Worm (Caenorhabditis elegans) whole organism, L3 larva: Measurements from ENCODE around the gene F01D5.7.

Experiments
- R02D3.7 ChIP-seq: fragments of 150-350 bp; optimal IDR thresholded peaks from 2 replicates; lab custom pipeline; 2014; ENCODE audit warnings: missing biosample characterization, missing genetic modification characterization
- ZK546.5 ChIP-seq: sonication (generic microtip); optimal IDR thresholded peaks from 2 replicates; lab custom pipeline; 2017; ENCODE audit warnings: missing biosample characterization, missing genetic modification characterization
- aly-2 ChIP-seq: fragments of 150-350 bp; optimal IDR thresholded peaks from 2 replicates; lab custom pipeline; 2014; ENCODE audit warnings: missing biosample characterization, missing genetic modification characterization
- ama-1 ChIP-seq: fragments of 150-350 bp; optimal IDR thresholded peaks from 2 replicates; lab custom pipeline; 2018
- ceh-16 ChIP-seq: sonication (generic microtip); optimal IDR thresholded peaks from 2 replicates; lab custom pipeline; 2017; ENCODE audit warnings: missing biosample characterization, missing genetic modification characterization
- ceh-28 ChIP-seq: fragments of 150-350 bp; optimal IDR thresholded peaks from 2 replicates; lab custom pipeline; 2014; ENCODE audit warnings: missing biosample characterization, missing genetic modification reagents, missing genetic modification characterization
- ceh-82 ChIP-seq: fragments of 150-350 bp; optimal IDR thresholded peaks from 2 replicates; lab custom pipeline; 2014; ENCODE audit warnings: missing biosample characterization, missing genetic modification characterization
- ceh-9 ChIP-seq: sonication (generic microtip); optimal IDR thresholded peaks from 2 replicates; lab custom pipeline; 2018; ENCODE audit warnings: missing biosample characterization, missing genetic modification characterization
- egl-27 ChIP-seq: sonication (generic microtip); optimal IDR thresholded peaks from 4 replicates; lab custom pipeline; 2017; ENCODE audit warnings: missing biosample characterization, missing genetic modification reagents, missing genetic modification characterization
- egl-5 ChIP-seq: fragments of 150-350 bp; optimal IDR thresholded peaks from 2 replicates; lab custom pipeline; 2017; ENCODE audit warnings: missing biosample characterization, missing genetic modification reagents, missing genetic modification characterization, inconsistent platforms
- elt-1 ChIP-seq: fragments of 150-350 bp; optimal IDR thresholded peaks from 2 replicates; lab custom pipeline; 2014; ENCODE audit warnings: missing biosample characterization, missing genetic modification characterization
- elt-2 ChIP-seq: sonication (generic microtip); optimal IDR thresholded peaks from 2 replicates; lab custom pipeline; 2016; ENCODE audit warnings: missing genetic modification reagents, mild to moderate bottlenecking, missing genetic modification characterization, missing compliant biosample characterization
- elt-3 ChIP-seq, 3 experiments: fragments of 150-350 bp in 1 of 3; sonication (generic microtip) in 2 of 3; optimal IDR thresholded peaks; 2 replicates in 2 of 3; 4 replicates in 1 of 3; lab custom pipeline; 2014 to 2017; ENCODE audit warnings: missing biosample characterization in 3 of 3, missing genetic modification characterization in 3 of 3
- fkh-10 ChIP-seq: sonication (generic microtip); optimal IDR thresholded peaks from 2 replicates; lab custom pipeline; 2017; ENCODE audit warnings: missing biosample characterization, missing genetic modification reagents, missing genetic modification characterization
- fkh-2 ChIP-seq: fragments of 150-350 bp; optimal IDR thresholded peaks from 2 replicates; lab custom pipeline; 2014; ENCODE audit warnings: missing biosample characterization, missing genetic modification reagents, missing genetic modification characterization
- fos-1 ChIP-seq: fragments of 150-350 bp; optimal IDR thresholded peaks from 2 replicates; lab custom pipeline; 2014; ENCODE audit warnings: missing biosample characterization, missing genetic modification characterization
- hmg-11 ChIP-seq: sonication (generic microtip); optimal IDR thresholded peaks from 2 replicates; lab custom pipeline; 2016; ENCODE audit warnings: missing genetic modification characterization, missing compliant biosample characterization
- lin-15B ChIP-seq: fragments of 150-350 bp; optimal IDR thresholded peaks from 2 replicates; lab custom pipeline; 2014; ENCODE audit warnings: missing biosample characterization, missing genetic modification characterization
- lin-39 ChIP-seq: fragments of 150-350 bp; optimal IDR thresholded peaks from 2 replicates; lab custom pipeline; 2018; ENCODE audit warnings: missing biosample characterization, missing genetic modification reagents, missing genetic modification characterization
- lsy-12 ChIP-seq: sonication (generic microtip); optimal IDR thresholded peaks from 2 replicates; lab custom pipeline; 2016; ENCODE audit warnings: mild to moderate bottlenecking, missing genetic modification characterization, missing compliant biosample characterization
- mdl-1 ChIP-seq: fragments of 150-350 bp; optimal IDR thresholded peaks from 2 replicates; lab custom pipeline; 2014; ENCODE audit warnings: missing biosample characterization, missing genetic modification characterization
- mml-1 ChIP-seq: fragments of 150-350 bp; sonication (generic microtip); optimal IDR thresholded peaks from 3 replicates; lab custom pipeline; 2014; ENCODE audit warnings: missing biosample characterization, missing genetic modification characterization
- nfya-1 ChIP-seq: sonication (generic microtip); optimal IDR thresholded peaks from 2 replicates; lab custom pipeline; 2017; ENCODE audit warnings: missing genetic modification characterization, mild to moderate bottlenecking, missing compliant biosample characterization, antibody characterized with exemption, moderate library complexity; ENCODE audit not compliant: insufficient read depth
- nhr-11 ChIP-seq: fragments of 150-350 bp; optimal IDR thresholded peaks from 2 replicates; lab custom pipeline; 2014; ENCODE audit warnings: missing biosample characterization, missing genetic modification characterization
- nhr-12 ChIP-seq: fragments of 150-350 bp; optimal IDR thresholded peaks from 2 replicates; lab custom pipeline; 2014; ENCODE audit warnings: missing biosample characterization, missing genetic modification characterization
- nhr-23 ChIP-seq: fragments of 150-350 bp; optimal IDR thresholded peaks from 2 replicates; lab custom pipeline; 2014; ENCODE audit warnings: missing biosample characterization, missing genetic modification reagents, missing genetic modification characterization
- nhr-237 ChIP-seq: fragments of 150-350 bp; optimal IDR thresholded peaks from 2 replicates; lab custom pipeline; 2014; ENCODE audit warnings: missing biosample characterization, missing genetic modification characterization
- nhr-25 ChIP-seq: sonication (generic microtip); optimal IDR thresholded peaks from 2 replicates; lab custom pipeline; 2017; ENCODE audit warnings: missing biosample characterization, missing genetic modification characterization
- nhr-28 ChIP-seq: fragments of 150-350 bp; optimal IDR thresholded peaks from 2 replicates; lab custom pipeline; 2014; ENCODE audit warnings: missing biosample characterization, missing genetic modification characterization
- nhr-43 ChIP-seq: sonication (generic microtip); optimal IDR thresholded peaks from 2 replicates; lab custom pipeline; 2016; ENCODE audit warnings: mild to moderate bottlenecking, missing genetic modification characterization, missing compliant biosample characterization; ENCODE audit not compliant: poor library complexity, severe bottlenecking
- nhr-67 ChIP-seq: fragments of 150-350 bp; optimal IDR thresholded peaks from 2 replicates; lab custom pipeline; 2014; ENCODE audit warnings: missing biosample characterization, missing genetic modification characterization
- nhr-76 ChIP-seq: fragments of 150-350 bp; sonication (generic microtip); optimal IDR thresholded peaks from 5 replicates; lab custom pipeline; 2014; ENCODE audit warnings: missing biosample characterization, missing genetic modification characterization
- nhr-77 ChIP-seq: fragments of 150-350 bp; optimal IDR thresholded peaks from 2 replicates; lab custom pipeline; 2014; ENCODE audit warnings: missing biosample characterization, missing genetic modification characterization
- pha-4 ChIP-seq: fragments of 150-350 bp; optimal IDR thresholded peaks from 2 replicates; lab custom pipeline; 2014; ENCODE audit warnings: missing biosample characterization, missing genetic modification reagents, missing genetic modification characterization
- pqm-1 ChIP-seq: fragments of 150-350 bp; optimal IDR thresholded peaks from 2 replicates; lab custom pipeline; 2017; ENCODE audit warnings: missing biosample characterization, missing genetic modification characterization, inconsistent platforms
- sea-2 ChIP-seq: fragments of 150-350 bp; sonication (generic microtip); optimal IDR thresholded peaks from 4 replicates; lab custom pipeline; 2014; ENCODE audit warnings: missing biosample characterization, missing genetic modification reagents, missing genetic modification characterization
- skn-1 ChIP-seq: fragments of 150-350 bp; optimal IDR thresholded peaks from 2 replicates; lab custom pipeline; 2014; ENCODE audit warnings: missing biosample characterization, missing genetic modification characterization
- snpc-4 ChIP-seq: fragments of 150-350 bp; optimal IDR thresholded peaks from 2 replicates; lab custom pipeline; 2014; ENCODE audit warnings: missing biosample characterization, missing genetic modification characterization
- tbx-2 ChIP-seq: sonication (generic microtip); optimal IDR thresholded peaks from 2 replicates; lab custom pipeline; 2016; ENCODE audit warnings: mild to moderate bottlenecking, missing genetic modification characterization, missing compliant biosample characterization
- unc-39 ChIP-seq: sonication (generic microtip); optimal IDR thresholded peaks from 4 replicates; lab custom pipeline; 2017; ENCODE audit warnings: missing biosample characterization, missing genetic modification characterization
- unc-62 ChIP-seq: fragments of 150-350 bp; sonication (generic microtip); optimal IDR thresholded peaks from 4 replicates; lab custom pipeline; 2014; ENCODE audit warnings: missing biosample characterization, missing genetic modification reagents, missing genetic modification characterization
- zag-1 ChIP-seq: fragments of 150-350 bp; optimal IDR thresholded peaks from 2 replicates; lab custom pipeline; 2014; ENCODE audit warnings: missing biosample characterization, missing genetic modification characterization
- ztf-4 ChIP-seq: fragments of 150-350 bp; optimal IDR thresholded peaks from 2 replicates; lab custom pipeline; 2014; ENCODE audit warnings: missing biosample characterization, missing genetic modification characterization

Gene F01D5.7

DNA sequence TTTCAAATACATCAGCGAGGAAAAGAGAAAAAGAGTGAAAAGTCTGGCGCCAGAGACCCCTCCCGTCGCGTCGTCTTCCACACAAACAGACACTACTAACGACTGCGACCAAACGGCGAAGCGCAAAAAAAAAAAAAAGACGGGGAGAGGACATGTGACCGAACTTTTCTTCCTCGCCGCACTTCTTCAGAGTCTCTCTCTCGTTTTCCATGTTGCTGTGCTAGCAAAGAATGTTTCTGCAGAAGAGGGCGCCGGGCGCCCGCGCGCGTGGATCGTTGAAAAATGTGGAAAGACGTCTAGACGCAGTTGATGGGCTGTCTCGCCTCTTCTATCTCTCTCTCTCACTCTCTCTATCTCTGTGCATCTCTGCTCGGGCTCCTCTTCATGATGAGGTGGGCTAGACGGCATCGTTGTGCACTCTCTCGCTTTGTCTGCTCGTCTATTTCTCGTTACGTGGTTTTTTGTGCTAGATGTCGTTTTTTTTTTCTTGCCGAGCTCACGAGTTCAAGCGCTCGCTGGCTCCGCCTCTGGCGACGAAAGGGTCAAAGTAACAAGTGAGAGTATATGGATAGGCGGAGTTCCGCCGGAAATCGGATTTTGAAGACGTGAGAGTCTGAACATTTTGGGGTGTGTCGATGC lies 31.9 kb downstream of the F01D5.7 start (continued):
- no peak for TF ChIP-seq nhr-237
- TF ChIP-seq nhr-23 (tag; lab: Kevin White, UChicago): peak; percentile 87
- TF ChIP-seq tbx-2: peak; percentile 84
- peak; percentile 44 for TF ChIP-seq elt-1 (tag; lab: Kevin White, UChicago)
- no peak for TF ChIP-seq nhr-28 (tag; lab: Kevin White, UChicago)
- TF ChIP-seq egl-27: peak; percentile 82
- peak; percentile 76 for TF ChIP-seq zag-1 (tag; lab: Kevin White, UChicago)
- peak; percentile 88 for TF ChIP-seq ceh-28 (tag; lab: Kevin White, UChicago)
- peak; percentile 71 for TF ChIP-seq R02D3.7 (tag; lab: Kevin White, UChicago)
- TF ChIP-seq hmg-11: peak; percentile 98
- peak; percentile 93 for TF ChIP-seq egl-5 (tag; lab: Kevin White, UChicago)
- no peak for TF ChIP-seq fos-1 (tag; lab: Kevin White, UChicago)
- no peak for TF ChIP-seq nhr-76
- TF ChIP-seq mdl-1 (tag; lab: Kevin White, UChicago): peak; percentile 98
- TF ChIP-seq nhr-12 (tag; lab: Kevin White, UChicago): no peak
- TF ChIP-seq, all 47 proteins: peak for 29

- TF ChIP-seq snpc-4 (tag; lab: Kevin White, UChicago) (peak; percentile 6), nhr-43 (tag; lab: Kevin White, UChicago) (peak; percentile 18), pha-4 (peak; percentile 80), elt-2 (tag; lab: Kevin White, UChicago) (peak; percentile 68), fkh-2 (tag; lab: Kevin White, UChicago) (no peak), mml-1 (tag; lab: Kevin White, UChicago) (peak; percentile 75), pqm-1 (tag; lab: Kevin White, UChicago) (peak; percentile 66), nfya-1 (tag; lab: Kevin White, UChicago) (peak; percentile 1), nhr-76 (no peak), unc-39 (tag; lab: Kevin White, UChicago) (no peak)
- TF ChIP-seq, all 47 proteins: peak for 7
Observed at ce11 chrII:14042836-14043604, 34.6 kb downstream of the F01D5.7 start.

DNA sequence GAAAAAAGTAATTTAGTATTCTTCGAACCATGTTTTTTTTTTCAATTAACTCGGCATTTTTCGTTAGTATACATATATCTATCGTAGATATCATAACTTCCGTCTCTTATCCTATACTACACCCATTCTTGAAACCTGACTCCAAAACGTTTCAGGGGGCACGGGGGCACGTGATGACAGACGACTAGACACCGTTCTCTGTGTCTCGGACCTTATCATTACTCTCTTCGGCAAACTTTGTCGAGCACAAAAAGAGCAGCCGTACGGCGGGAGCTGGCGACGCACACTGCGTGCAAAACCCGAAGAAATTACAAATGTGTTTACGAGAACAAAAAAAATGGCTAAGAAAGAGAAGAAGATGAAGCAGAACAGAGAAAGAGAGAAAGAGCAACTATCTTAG lies 35.7 kb downstream of the F01D5.7 start:
- TF ChIP-seq ceh-28 (tag; lab: Kevin White, UChicago) (peak; percentile 4), mdl-1 (tag; lab: Kevin White, UChicago) (peak; percentile 78), nhr-23 (tag; lab: Kevin White, UChicago) (no peak), fkh-10 (GFP tag; lab: Kevin White, UChicago) (peak; percentile 97), nhr-237 (no peak), nhr-67 (no peak), nfya-1 (tag; lab: Kevin White, UChicago) (peak; percentile 81), ZK546.5 (tag; lab: Kevin White, UChicago) (no peak), nhr-28 (tag; lab: Kevin White, UChicago) (no peak), egl-27 (no peak), nhr-76 (no peak), ceh-82 (tag; lab: Kevin White, UChicago) (no peak), unc-62 (GFP tag; lab: Kevin White, UChicago) (no peak), ceh-9 (tag; lab: Kevin White, UChicago) (no peak), hmg-11 (peak; percentile 74), tbx-2 (peak; percentile 50), pqm-1 (tag; lab: Kevin White, UChicago) (peak; percentile 90), sea-2 (GFP tag; lab: Kevin White, UChicago) (no peak), ama-1 (lab: Kevin White, UChicago) (peak; percentile 28), R02D3.7 (tag; lab: Kevin White, UChicago) (no peak), lin-15B (tag; lab: Kevin White, UChicago) (peak; percentile 26), fkh-2 (tag; lab: Kevin White, UChicago) (no peak), skn-1 (tag; lab: Kevin White, UChicago) (peak; percentile 30), lsy-12 (tag; lab: Kevin White, UChicago) (peak; percentile 18), fos-1 (tag; lab: Kevin White, UChicago) (no peak), aly-2 (tag; lab: Kevin White, UChicago) (no peak), elt-2 (tag; lab: Kevin White, UChicago) (peak; percentile 93), zag-1 (tag; lab: Kevin White, UChicago) (no peak), unc-39 (tag; lab: Kevin White, UChicago) (no peak), nhr-43 (tag; lab: Kevin White, UChicago) (no peak), egl-5 (tag; lab: Kevin White, UChicago) (peak; percentile 65), lin-39 (peak; percentile 81), elt-1 (tag; lab: Kevin White, UChicago) (no peak), ztf-4 (tag; lab: Kevin White, UChicago) (no peak), nhr-25 (no peak), snpc-4 (tag; lab: Kevin White, UChicago) (peak; percentile 56), mml-1 (tag; lab: Kevin White, UChicago) (no peak), pha-4 (peak; percentile 84), nhr-77 (tag; lab: Kevin White, UChicago) (no peak), nhr-11 (tag; lab: Kevin White, UChicago) (peak; percentile 90), nhr-12 (tag; lab: Kevin White, UChicago) (no peak), elt-3 (tag; optimal IDR thresholded peaks at IDR 0.05; lab: Kevin White, UChicago) (no peak), ceh-16 (tag; lab: Kevin White, UChicago) (no peak)
